Fruit fly (Drosophila melanogaster): ENCODE data around the gene CG1677.

The CG1677 gene

DNA sequence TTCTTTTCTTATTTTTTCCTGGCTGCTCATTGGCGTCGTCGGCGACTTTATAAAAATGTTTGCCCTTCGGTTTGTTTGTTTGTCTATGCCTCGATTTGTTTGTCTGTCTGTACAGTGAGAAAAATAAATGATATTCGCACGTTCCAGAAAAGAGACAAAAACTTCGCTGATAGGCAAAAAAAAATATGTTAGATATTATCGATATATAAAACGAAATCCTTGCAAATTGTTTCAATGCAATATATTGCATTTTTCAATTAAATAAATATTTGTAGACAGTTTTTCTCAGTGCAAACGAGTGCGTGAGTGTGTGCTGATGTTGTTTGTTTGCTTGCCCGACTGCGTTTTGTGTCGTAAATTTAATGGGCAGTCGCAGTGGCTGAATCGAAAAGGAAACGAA lies 128.6 kb downstream of the CG1677 start (continued):
- TF ChIP-seq phol (tag; optimal IDR thresholded peaks at IDR 0.05): peak; percentile 78
- TF ChIP-seq Abd-B (GFP tag; optimal IDR thresholded peaks at IDR 0.05): peak; percentile 61
- TF ChIP-seq ranshi (GFP tag; IDR thresholded peaks at IDR 0.05): peak; percentile 39; the same call in 1 of the 2 replicates
- TF ChIP-seq Doc2 (GFP tag; IDR thresholded peaks at IDR 0.05): no peak
- peak; percentile 59 for TF ChIP-seq vvl (GFP tag; IDR thresholded peaks at IDR 0.05)
- no peak for TF ChIP-seq peb (GFP tag; IDR thresholded peaks at IDR 0.05)
- TF ChIP-seq ato (GFP tag; IDR thresholded peaks at IDR 0.05; ENCODE audit: partially characterized antibody): no peak
- TF ChIP-seq az2 (GFP tag; optimal IDR thresholded peaks at IDR 0.05): peak; percentile 69
- no peak for TF ChIP-seq CG10543 (GFP tag; optimal IDR thresholded peaks at IDR 0.05)
- TF ChIP-seq CG6689 (GFP tag; IDR thresholded peaks at IDR 0.05): peak; percentile 58
- peak; percentile 55; the same call in 2 of the 3 replicates for TF ChIP-seq ci (GFP tag; IDR thresholded peaks at IDR 0.05)
- TF ChIP-seq nerfin-1 (tag; optimal IDR thresholded peaks at IDR 0.05): peak; percentile 61
- no peak for TF ChIP-seq sc (optimal IDR thresholded peaks at IDR 0.05)
- TF ChIP-seq sc (GFP tag; optimal IDR thresholded peaks at IDR 0.05): peak; percentile 51
- TF ChIP-seq CG4328 (GFP tag; optimal IDR thresholded peaks at IDR 0.05): no peak
- no peak for TF ChIP-seq Neu2 (GFP tag; optimal IDR thresholded peaks at IDR 0.05; ENCODE audit: borderline replicate concordance)
- peak in 1 of 3 experiments; percentile 85 for TF ChIP-seq lola (GFP tag; optimal IDR thresholded peaks at IDR 0.05)
- no peak for TF ChIP-seq HmgD (GFP tag; optimal IDR thresholded peaks at IDR 0.05)
- TF ChIP-seq CG11456 (GFP tag; IDR thresholded peaks at IDR 0.05): no peak
- peak; percentile 57 for TF ChIP-seq CG13424 (tag; optimal IDR thresholded peaks at IDR 0.05)
- no peak for TF ChIP-seq sd (tag; optimal IDR thresholded peaks at IDR 0.05)
- TF ChIP-seq B-H2 (GFP tag; optimal IDR thresholded peaks at IDR 0.05): no peak
- peak; percentile 5 for TF ChIP-seq zfh2 (GFP tag; optimal IDR thresholded peaks at IDR 0.05)
- no peak for TF ChIP-seq CG1792 (GFP tag; optimal IDR thresholded peaks at IDR 0.05)
- TF ChIP-seq zen (tag; optimal IDR thresholded peaks at IDR 0.05): peak; percentile 93
- TF ChIP-seq CG10321 (GFP tag; IDR thresholded peaks at IDR 0.05): no peak
- TF ChIP-seq grn (GFP tag; optimal IDR thresholded peaks at IDR 0.05): no peak
- 0 out of 3 replicates have a peak, but pooled peaks have one; percentile 24 for TF ChIP-seq CG7357 (GFP tag; IDR thresholded peaks at IDR 0.05)
- TF ChIP-seq slbo (GFP tag; IDR thresholded peaks at IDR 0.05): 0 out of 2 replicates have a peak, but pooled peaks have one; percentile 28
- TF ChIP-seq lab (GFP tag; optimal IDR thresholded peaks at IDR 0.05): peak; percentile 55
- TF ChIP-seq CG2875 (GFP tag; optimal IDR thresholded peaks at IDR 0.05): peak; percentile 48
- TF ChIP-seq en (GFP tag; optimal IDR thresholded peaks at IDR 0.05): peak; percentile 41
- no peak for TF ChIP-seq CG34224 (GFP tag; IDR thresholded peaks at IDR 0.05; ENCODE audit: partially characterized antibody)
- TF ChIP-seq CG12155 (GFP tag; optimal IDR thresholded peaks at IDR 0.05): peak; percentile 36
- TF ChIP-seq tgo (GFP tag; IDR thresholded peaks at IDR 0.05): peak; percentile 43; the same call in 2 of the 3 replicates
- TF ChIP-seq CG5180 (GFP tag; optimal IDR thresholded peaks at IDR 0.05): peak; percentile 31
- no peak for TF ChIP-seq CG7963 (GFP tag; IDR thresholded peaks at IDR 0.05; ENCODE audit: partially characterized antibody)
- no peak for TF ChIP-seq E2f2 (GFP tag; IDR thresholded peaks at IDR 0.05)
- no peak for TF ChIP-seq emc (GFP tag; optimal IDR thresholded peaks at IDR 0.05)
- peak; percentile 71 for TF ChIP-seq CoRest (tag; optimal IDR thresholded peaks at IDR 0.05)
- peak; percentile 21 for TF ChIP-seq CG13296 (GFP tag; optimal IDR thresholded peaks at IDR 0.05)
- no peak for TF ChIP-seq kay (GFP tag; optimal IDR thresholded peaks at IDR 0.05)
- TF ChIP-seq CG1529 (GFP tag; optimal IDR thresholded peaks at IDR 0.05): peak; percentile 59
- TF ChIP-seq Blimp-1 (GFP tag; optimal IDR thresholded peaks at IDR 0.05): peak; percentile 70
- peak; percentile 16; the same call in 1 of the 2 replicates for TF ChIP-seq seq (GFP tag; IDR thresholded peaks at IDR 0.05)
- TF ChIP-seq Dek (tag; optimal IDR thresholded peaks at IDR 0.05): peak; percentile 8
- TF ChIP-seq CG9817 (tag; optimal IDR thresholded peaks at IDR 0.05): peak; percentile 42
- TF ChIP-seq CG17829 (tag; optimal IDR thresholded peaks at IDR 0.05): peak; percentile 74
- peak; percentile 21 for TF ChIP-seq CG12236 (GFP tag; optimal IDR thresholded peaks at IDR 0.05)
- peak; percentile 24; the same call in 1 of the 2 replicates for TF ChIP-seq onecut (GFP tag; IDR thresholded peaks at IDR 0.05)

Data from whole organism, embryonic.